Fruit fly (Drosophila melanogaster): ENCODE results near the gene holn1.

The holn1 gene

DNA sequence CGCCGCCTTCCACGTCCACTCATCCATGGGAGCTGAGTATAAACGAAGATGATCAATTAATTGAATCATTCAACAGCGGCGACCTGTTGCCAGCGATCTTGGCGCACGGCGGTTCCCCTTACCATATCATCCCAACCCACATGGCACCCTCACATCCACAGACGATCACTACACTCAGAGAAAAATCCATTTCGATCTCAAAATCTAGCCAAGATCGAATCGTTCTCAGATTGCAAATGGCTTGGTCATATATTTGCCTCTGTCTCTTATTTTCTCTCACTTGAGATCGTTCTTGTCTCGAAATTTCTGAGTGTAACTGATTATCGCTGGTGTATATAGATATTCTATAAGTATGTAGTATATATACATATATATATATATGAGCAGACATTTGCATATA is 32.6 kb downstream of the holn1 start (continued):
- TF ChIP-seq Met (GFP tag; optimal IDR thresholded peaks at IDR 0.05) (peak; percentile 25), Eip75B (GFP tag; optimal IDR thresholded peaks at IDR 0.05) (peak; percentile 5), CG31627 (GFP tag; optimal IDR thresholded peaks at IDR 0.05) (peak; percentile 14), net (GFP tag; optimal IDR thresholded peaks at IDR 0.05) (peak; percentile 44), Sox15 (GFP tag; optimal IDR thresholded peaks at IDR 0.05) (peak; percentile 25), CG10669 (GFP tag; optimal IDR thresholded peaks at IDR 0.05) (peak; percentile 75)

DNA sequence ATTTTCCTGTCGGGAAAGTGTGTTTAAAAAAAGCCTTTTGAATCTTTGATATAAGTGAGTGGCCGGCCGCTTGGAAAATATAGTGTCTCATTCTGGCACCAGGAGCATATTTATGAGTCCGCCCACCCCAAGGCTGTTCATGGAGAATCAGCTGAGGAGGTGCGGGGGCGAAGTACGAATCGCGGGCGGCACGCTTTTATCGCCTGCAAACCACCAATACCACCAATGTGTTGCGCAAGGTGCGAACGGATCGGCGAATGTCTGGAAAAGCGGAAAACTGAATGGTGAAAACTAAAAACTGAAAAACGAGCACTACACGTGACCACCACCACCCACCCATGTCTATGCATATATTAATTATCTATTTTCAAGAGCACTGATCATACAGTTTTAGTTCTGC is 33.2 kb downstream of the holn1 start:
- TF ChIP-seq pdm3 (GFP tag; optimal IDR thresholded peaks at IDR 0.05) (no peak), vri (GFP tag; optimal IDR thresholded peaks at IDR 0.05) (no peak), CG11762 (GFP tag; optimal IDR thresholded peaks at IDR 0.05; ENCODE audit: insufficient read depth) (no peak), CG3032 (tag; optimal IDR thresholded peaks at IDR 0.05) (no peak), CG1621 (tag; optimal IDR thresholded peaks at IDR 0.05) (no peak), fd85E (GFP tag; optimal IDR thresholded peaks at IDR 0.05) (no peak), Smox (GFP tag; optimal IDR thresholded peaks at IDR 0.05) (no peak), svp (GFP tag) (no peak), Gug (GFP tag; IDR thresholded peaks at IDR 0.05) (no peak), CG34406 (GFP tag; optimal IDR thresholded peaks at IDR 0.05) (no peak), CG7368 (GFP tag; optimal IDR thresholded peaks at IDR 0.05) (no peak), esn (GFP tag; optimal IDR thresholded peaks at IDR 0.05) (no peak), CG8319 (GFP tag; optimal IDR thresholded peaks at IDR 0.05) (no peak)

DNA sequence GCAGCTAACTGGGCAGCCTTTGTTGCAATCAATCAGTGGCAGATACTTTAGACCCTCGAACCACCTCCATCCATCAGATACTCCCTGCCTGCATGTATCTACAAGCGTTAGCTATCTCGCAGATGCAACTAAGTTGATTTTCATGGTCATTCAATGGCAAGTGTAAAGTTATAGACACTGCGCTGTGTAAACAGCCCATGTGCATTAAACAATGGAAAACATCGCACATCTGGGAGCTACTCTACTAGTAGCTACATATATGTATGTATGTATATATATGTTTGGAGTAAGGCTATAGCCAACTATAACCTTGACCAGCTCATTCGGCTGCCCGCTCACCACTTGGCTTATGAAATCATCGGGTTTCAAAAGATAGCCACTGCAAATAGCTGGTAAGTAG is 34.4 kb downstream of the holn1 start:
- TF ChIP-seq Blimp-1 (GFP tag; optimal IDR thresholded peaks at IDR 0.05) (no peak), dsx (GFP tag; optimal IDR thresholded peaks at IDR 0.05; ENCODE audit: poor library complexity, severe bottlenecking) (peak; percentile 36), Eip78C (GFP tag) (peak; percentile 16), Lpt (GFP tag; optimal IDR thresholded peaks at IDR 0.05) (no peak)

DNA sequence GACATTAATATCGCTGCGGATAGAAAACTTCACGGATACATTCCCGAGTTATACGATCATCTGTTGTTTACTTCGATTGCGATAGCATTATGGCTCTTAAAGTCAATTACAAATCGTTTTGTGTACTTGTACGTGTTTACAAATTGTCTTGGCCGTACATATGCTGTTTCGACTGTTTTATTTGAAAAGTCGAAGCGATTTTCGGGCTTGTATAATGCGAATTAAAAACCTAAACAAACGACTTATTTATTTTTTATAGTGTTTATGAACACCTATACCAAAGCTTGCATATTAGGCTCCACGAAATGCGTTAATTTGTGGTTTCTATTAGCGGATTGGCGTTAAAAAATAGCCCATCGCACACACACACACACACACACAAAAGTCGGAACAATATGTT is 36.5 kb downstream of the holn1 start:
- TF ChIP-seq fkh (GFP tag; optimal IDR thresholded peaks at IDR 0.05) (peak; percentile 69), dac (GFP tag; optimal IDR thresholded peaks at IDR 0.05) (no peak)

DNA sequence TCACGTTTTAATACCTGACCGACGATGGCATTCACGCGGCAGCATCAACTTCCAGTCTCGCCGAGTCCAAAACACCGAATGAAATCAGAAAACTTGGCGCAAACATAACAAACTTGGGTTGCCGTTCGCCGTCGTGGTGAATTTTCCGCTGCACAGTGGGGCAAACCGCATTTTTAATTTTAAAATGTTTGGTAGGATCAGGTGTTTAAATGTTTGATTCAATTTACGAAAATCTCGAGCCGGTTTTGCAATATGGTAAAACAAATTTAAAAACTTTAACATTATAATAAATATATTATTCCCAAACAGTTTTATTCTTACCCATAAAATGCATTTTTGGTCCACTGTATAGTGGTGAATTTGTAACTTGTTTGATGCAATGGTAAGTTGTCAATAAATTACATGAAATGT is 38.5 kb downstream of the holn1 start, which contains the start of gene RluA-1:
RluA-1 (minus strand) TSS at position 82 of the 411 bp plus-strand sequence.
- TF ChIP-seq acj6 (GFP tag; optimal IDR thresholded peaks at IDR 0.05), result peak; percentile 97
- peak; percentile 96 for TF ChIP-seq spab (GFP tag; optimal IDR thresholded peaks at IDR 0.05)
- TF ChIP-seq CG34406 (GFP tag; optimal IDR thresholded peaks at IDR 0.05), result peak; percentile 96
- peak; percentile 91 for TF ChIP-seq lz (GFP tag; optimal IDR thresholded peaks at IDR 0.05)
- TF ChIP-seq Sox14 (GFP tag; optimal IDR thresholded peaks at IDR 0.05), result peak; percentile 94
- peak; percentile 33 for TF ChIP-seq Hr38 (GFP tag; optimal IDR thresholded peaks at IDR 0.05)
- TF ChIP-seq CG11762 (GFP tag; optimal IDR thresholded peaks at IDR 0.05; ENCODE audit: insufficient read depth), result peak; percentile 97
- TF ChIP-seq topi (GFP tag; optimal IDR thresholded peaks at IDR 0.05), result peak; percentile 93
- TF ChIP-seq Ets21C (GFP tag; optimal IDR thresholded peaks at IDR 0.05), result peak; percentile 83
- TF ChIP-seq dac (GFP tag; optimal IDR thresholded peaks at IDR 0.05), result peak; percentile 97
- TF ChIP-seq Eip78C (GFP tag), result peak; percentile 99
- peak; percentile 97 for TF ChIP-seq Lpt (GFP tag; optimal IDR thresholded peaks at IDR 0.05)
- TF ChIP-seq Eip75B (GFP tag; optimal IDR thresholded peaks at IDR 0.05), result peak; percentile 90
- TF ChIP-seq CG10631 (GFP tag; optimal IDR thresholded peaks at IDR 0.05), result peak; percentile 98
- peak; percentile 78 for TF ChIP-seq fd85E (GFP tag; optimal IDR thresholded peaks at IDR 0.05)
- TF ChIP-seq CG6163 (GFP tag; IDR thresholded peaks at IDR 0.05), result peak; percentile 95
- TF ChIP-seq OdsH (GFP tag; optimal IDR thresholded peaks at IDR 0.05), result peak; percentile 97
- peak; percentile 95 for TF ChIP-seq CG6792 (GFP tag; optimal IDR thresholded peaks at IDR 0.05)
- peak; percentile 92 for TF ChIP-seq Sox15 (GFP tag; optimal IDR thresholded peaks at IDR 0.05)
- peak; percentile 82 for TF ChIP-seq fkh (GFP tag; optimal IDR thresholded peaks at IDR 0.05)
- peak; percentile 94 for TF ChIP-seq CG7368 (GFP tag; optimal IDR thresholded peaks at IDR 0.05)
- TF ChIP-seq CG8319 (GFP tag; optimal IDR thresholded peaks at IDR 0.05), result peak; percentile 95
- TF ChIP-seq CG4318 (GFP tag; optimal IDR thresholded peaks at IDR 0.05), result peak; percentile 97
- peak; percentile 98 for TF ChIP-seq net (GFP tag; optimal IDR thresholded peaks at IDR 0.05)
- no peak for TF ChIP-seq vri (GFP tag; optimal IDR thresholded peaks at IDR 0.05)
- TF ChIP-seq cyc (GFP tag; optimal IDR thresholded peaks at IDR 0.05), result peak; percentile 90
- TF ChIP-seq CG10669 (GFP tag; optimal IDR thresholded peaks at IDR 0.05), result peak; percentile 98
- peak; percentile 98 for TF ChIP-seq Hr4 (GFP tag; optimal IDR thresholded peaks at IDR 0.05)
- TF ChIP-seq eg (GFP tag; IDR thresholded peaks at IDR 0.05), result peak; percentile 99
- peak; percentile 86 for TF ChIP-seq CG31627 (GFP tag; optimal IDR thresholded peaks at IDR 0.05)
- peak; percentile 95 for TF ChIP-seq pdm3 (GFP tag; optimal IDR thresholded peaks at IDR 0.05)
- peak; percentile 94 to 96 for TF ChIP-seq salr (GFP tag; optimal IDR thresholded peaks at IDR 0.05)
- peak; percentile 84 for TF ChIP-seq CG11902 (GFP tag; optimal IDR thresholded peaks at IDR 0.05)
- TF ChIP-seq Smox (GFP tag; optimal IDR thresholded peaks at IDR 0.05), result peak; percentile 93
